Fruit fly (Drosophila melanogaster) whole organism: Measurements from ENCODE around the gene Cpr11A.

Experiments used
- CG8478 ChIP-seq: fragments of >200 bp; optimal IDR thresholded peaks from 2 replicates; lab custom pipeline; 2018; ENCODE audit warnings: inconsistent platforms
- usp ChIP-seq: fragments of >200 bp; optimal IDR thresholded peaks from 2 replicates; lab custom pipeline; 2017; ENCODE audit warnings: missing biosample characterization, missing genetic modification characterization, mixed read lengths

dm6 chrX:12462216-12462615, 24.6 kb upstream of the Cpr11A start:
- no peak for TF ChIP-seq CG8478 (lab: Kevin White, UChicago)
- no peak for TF ChIP-seq usp (GFP tag; lab: Kevin White, UChicago)
